Worm (Caenorhabditis elegans) whole organism, L2 larva: ENCODE data around the gene cyp-33A1.

Experiments
- C34F6.9 ChIP-seq: fragments of 150-350 bp; optimal IDR thresholded peaks from 2 replicates; lab custom pipeline; 2014; ENCODE audit warnings: missing biosample characterization, missing genetic modification characterization
- F13H6.1 ChIP-seq: sonication (generic microtip); optimal IDR thresholded peaks from 2 replicates; lab custom pipeline; 2016; ENCODE audit warnings: missing genetic modification characterization, missing compliant biosample characterization
- R02D3.7 ChIP-seq: fragments of 150-350 bp; optimal IDR thresholded peaks from 2 replicates; lab custom pipeline; 2014; ENCODE audit warnings: missing biosample characterization, missing genetic modification characterization
- Y55F3AM.14 ChIP-seq: fragments of 200-800 bp; sonication (Bioruptor generic); optimal IDR thresholded peaks from 2 replicates; lab custom pipeline; 2018; ENCODE audit warnings: mild to moderate bottlenecking, missing genetic modification characterization, missing compliant biosample characterization
- ZK546.5 ChIP-seq: sonication (generic microtip); optimal IDR thresholded peaks from 2 replicates; lab custom pipeline; 2017; ENCODE audit warnings: missing biosample characterization, missing genetic modification characterization
- alr-1 ChIP-seq: fragments of 150-350 bp; optimal IDR thresholded peaks from 2 replicates; lab custom pipeline; 2014; ENCODE audit warnings: missing biosample characterization, missing genetic modification characterization
- aly-2 ChIP-seq: fragments of 150-350 bp; optimal IDR thresholded peaks from 2 replicates; lab custom pipeline; 2014; ENCODE audit warnings: missing biosample characterization, missing genetic modification characterization
- ama-1 ChIP-seq: fragments of 150-350 bp; optimal IDR thresholded peaks from 2 replicates; lab custom pipeline; 2018; ENCODE audit warnings: inconsistent platforms
- blmp-1 ChIP-seq: sonication (generic microtip); optimal IDR thresholded peaks from 2 replicates; lab custom pipeline; 2017; ENCODE audit warnings: missing genetic modification characterization, mild to moderate bottlenecking, missing compliant biosample characterization, antibody characterized with exemption, moderate library complexity; ENCODE audit not compliant: insufficient read depth
- ceh-16 ChIP-seq: fragments of 150-350 bp; optimal IDR thresholded peaks from 2 replicates; lab custom pipeline; 2014; ENCODE audit warnings: missing biosample characterization, missing genetic modification characterization
- ceh-82 ChIP-seq: fragments of 150-350 bp; optimal IDR thresholded peaks from 2 replicates; lab custom pipeline; 2014; ENCODE audit warnings: missing biosample characterization, missing genetic modification characterization
- crh-2 ChIP-seq: sonication (generic microtip); optimal IDR thresholded peaks from 2 replicates; lab custom pipeline; 2017; ENCODE audit warnings: missing biosample characterization, missing genetic modification characterization
- dmd-4 ChIP-seq: sonication (generic microtip); optimal IDR thresholded peaks from 2 replicates; lab custom pipeline; 2017; ENCODE audit warnings: missing biosample characterization, missing genetic modification characterization
- egl-27 ChIP-seq: sonication (generic microtip); optimal IDR thresholded peaks from 3 replicates; lab custom pipeline; 2017; ENCODE audit warnings: missing biosample characterization, missing genetic modification reagents, missing genetic modification characterization
- elt-1 ChIP-seq: fragments of 150-350 bp; optimal IDR thresholded peaks from 2 replicates; lab custom pipeline; 2014; ENCODE audit warnings: missing biosample characterization, missing genetic modification characterization
- elt-3 ChIP-seq: sonication (generic microtip); optimal IDR thresholded peaks from 2 replicates; lab custom pipeline; 2017; ENCODE audit warnings: missing biosample characterization, missing genetic modification characterization
- fos-1 ChIP-seq: fragments of 150-350 bp; optimal IDR thresholded peaks from 2 replicates; lab custom pipeline; 2014; ENCODE audit warnings: missing biosample characterization, missing genetic modification characterization
- gmeb-1 ChIP-seq: fragments of 150-350 bp; optimal IDR thresholded peaks from 2 replicates; lab custom pipeline; 2014; ENCODE audit warnings: missing biosample characterization, missing genetic modification characterization
- lin-11 ChIP-seq: fragments of 150-350 bp; sonication (generic microtip); optimal IDR thresholded peaks from 2 replicates; lab custom pipeline; 2014; ENCODE audit warnings: missing biosample characterization, missing genetic modification characterization, inconsistent platforms, mixed read lengths
- lin-13 ChIP-seq: fragments of 150-350 bp; optimal IDR thresholded peaks from 2 replicates; lab custom pipeline; 2014; ENCODE audit warnings: missing biosample characterization, missing genetic modification reagents, missing genetic modification characterization
- lin-39 ChIP-seq: fragments of 150-350 bp; optimal IDR thresholded peaks from 2 replicates; lab custom pipeline; 2014; ENCODE audit warnings: missing biosample characterization, missing genetic modification reagents, missing genetic modification characterization
- lsy-2 ChIP-seq, 2 experiments: fragments of 150-350 bp in 1 of 2; sonication (generic microtip) in 1 of 2; optimal IDR thresholded peaks; 2 replicates each; lab custom pipeline; 2014 to 2017; ENCODE audit warnings: missing biosample characterization in 2 of 2, missing genetic modification characterization in 2 of 2
- mab-5 ChIP-seq: fragments of 150-350 bp; optimal IDR thresholded peaks from 2 replicates; lab custom pipeline; 2014; ENCODE audit warnings: missing biosample characterization, missing genetic modification characterization
- mbf-1 ChIP-seq: sonication (generic microtip); optimal IDR thresholded peaks from 2 replicates; lab custom pipeline; 2017; ENCODE audit warnings: missing biosample characterization, missing genetic modification characterization
- mdl-1 ChIP-seq, 2 experiments: fragments of 150-350 bp in 1 of 2; sonication (generic microtip) in 1 of 2; optimal IDR thresholded peaks; 2 replicates each; lab custom pipeline; 2017; ENCODE audit warnings: missing biosample characterization in 2 of 2, missing genetic modification characterization in 2 of 2
- nhr-10 ChIP-seq: sonication (generic microtip); optimal IDR thresholded peaks from 2 replicates; lab custom pipeline; 2017; ENCODE audit warnings: missing biosample characterization, missing genetic modification characterization
- nhr-11 ChIP-seq: fragments of 150-350 bp; optimal IDR thresholded peaks from 2 replicates; lab custom pipeline; 2014; ENCODE audit warnings: missing biosample characterization, missing genetic modification characterization
- nhr-12 ChIP-seq: fragments of 150-350 bp; optimal IDR thresholded peaks from 2 replicates; lab custom pipeline; 2014; ENCODE audit warnings: missing biosample characterization, missing genetic modification characterization
- nhr-129 ChIP-seq: fragments of 150-350 bp; optimal IDR thresholded peaks from 2 replicates; lab custom pipeline; 2014; ENCODE audit warnings: missing biosample characterization, missing genetic modification characterization
- nhr-21 ChIP-seq: fragments of 150-350 bp; optimal IDR thresholded peaks from 2 replicates; lab custom pipeline; 2014; ENCODE audit warnings: missing biosample characterization, missing genetic modification characterization
- nhr-23 ChIP-seq: fragments of 150-350 bp; optimal IDR thresholded peaks from 2 replicates; lab custom pipeline; 2014; ENCODE audit warnings: missing biosample characterization, missing genetic modification reagents, missing genetic modification characterization
- nhr-25 ChIP-seq: fragments of 150-350 bp; sonication (generic microtip); optimal IDR thresholded peaks from 3 replicates; lab custom pipeline; 2014; ENCODE audit warnings: missing biosample characterization, missing genetic modification characterization
- nhr-6 ChIP-seq: fragments of 150-350 bp; optimal IDR thresholded peaks from 2 replicates; lab custom pipeline; 2014; ENCODE audit warnings: missing biosample characterization, missing genetic modification characterization
- nhr-77 ChIP-seq: fragments of 150-350 bp; optimal IDR thresholded peaks from 2 replicates; lab custom pipeline; 2014; ENCODE audit warnings: missing biosample characterization, missing genetic modification characterization
- peb-1 ChIP-seq: fragments of 150-350 bp; optimal IDR thresholded peaks from 2 replicates; lab custom pipeline; 2014; ENCODE audit warnings: missing biosample characterization, missing genetic modification characterization
- sem-4 ChIP-seq: fragments of 150-350 bp; optimal IDR thresholded peaks from 2 replicates; lab custom pipeline; 2014; ENCODE audit warnings: missing biosample characterization, missing genetic modification reagents, missing genetic modification characterization
- skn-1 ChIP-seq: sonication (generic microtip); optimal IDR thresholded peaks from 2 replicates; lab custom pipeline; 2017; ENCODE audit warnings: missing biosample characterization, missing genetic modification characterization
- sma-3 ChIP-seq: sonication (generic microtip); optimal IDR thresholded peaks from 2 replicates; lab custom pipeline; 2016; ENCODE audit warnings: missing genetic modification reagents, missing genetic modification characterization, missing compliant biosample characterization
- sma-9 ChIP-seq, 2 experiments: fragments of 150-350 bp in 1 of 2; sonication (generic microtip) in 1 of 2; optimal IDR thresholded peaks; 2 replicates each; lab custom pipeline; 2014 to 2016; ENCODE audit warnings: missing genetic modification characterization in 2 of 2, mild to moderate bottlenecking in 1 of 2, missing biosample characterization in 1 of 2, missing compliant biosample characterization in 1 of 2, missing genetic modification reagents in 1 of 2, moderate library complexity in 1 of 2
- snpc-4 ChIP-seq: fragments of 150-350 bp; optimal IDR thresholded peaks from 2 replicates; lab custom pipeline; 2014; ENCODE audit warnings: missing biosample characterization, missing genetic modification characterization
- unc-55 ChIP-seq: fragments of 150-350 bp; sonication (generic microtip); optimal IDR thresholded peaks from 3 replicates; lab custom pipeline; 2014; ENCODE audit warnings: missing biosample characterization, missing genetic modification reagents, missing genetic modification characterization
- unc-62 ChIP-seq: fragments of 150-350 bp; optimal IDR thresholded peaks from 2 replicates; lab custom pipeline; 2014; ENCODE audit warnings: missing biosample characterization, missing genetic modification reagents, missing genetic modification characterization
- zag-1 ChIP-seq: fragments of 150-350 bp; optimal IDR thresholded peaks from 2 replicates; lab custom pipeline; 2014; ENCODE audit warnings: missing biosample characterization, missing genetic modification characterization
- ztf-1 ChIP-seq: fragments of 200-800 bp; sonication (Bioruptor generic); conservative IDR thresholded peaks from 2 replicates; pipeline ENCODE4 v1.3.6; 2022; ENCODE audit warnings: missing genetic modification characterization, missing compliant biosample characterization
- ztf-4 ChIP-seq: fragments of 150-350 bp; optimal IDR thresholded peaks from 2 replicates; lab custom pipeline; 2014; ENCODE audit warnings: missing biosample characterization, missing genetic modification characterization

cyp-33A1 gene

DNA sequence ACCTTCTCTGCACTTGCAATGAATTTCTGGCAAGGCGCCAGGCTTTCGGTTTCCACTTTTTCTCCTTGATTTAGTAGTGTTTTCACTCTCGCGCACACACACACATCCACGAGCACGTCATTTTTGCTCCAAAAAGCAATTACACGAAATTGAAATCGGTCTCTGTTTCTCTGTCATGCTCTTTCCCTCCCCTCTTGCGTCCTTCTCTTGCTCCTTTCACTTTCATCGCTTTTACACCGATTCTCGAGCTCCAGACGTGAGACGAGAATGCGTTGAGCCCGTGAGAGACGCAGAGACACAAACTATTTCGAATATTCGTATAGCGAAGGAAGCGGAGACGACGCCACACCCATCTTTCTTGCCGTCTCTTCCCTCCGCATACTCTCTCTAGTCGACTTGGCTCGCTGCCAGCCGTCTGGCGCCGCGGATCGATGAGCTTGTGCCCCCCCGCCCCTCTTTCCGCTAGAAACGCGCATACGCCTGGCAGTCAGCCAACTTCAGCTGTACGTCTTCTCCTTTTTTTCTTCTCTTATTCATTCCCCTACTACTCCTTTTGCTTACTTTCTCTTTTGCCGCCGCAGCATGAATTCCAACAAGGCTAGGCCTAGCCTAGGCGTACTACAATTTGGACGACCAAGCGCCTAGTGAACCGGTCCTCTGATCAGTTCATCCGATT lies 46.9 kb upstream of the cyp-33A1 start:
- TF ChIP-seq egl-27 (tag; lab: Kevin White, UChicago), result peak; percentile 42
- TF ChIP-seq elt-1 (tag; lab: Kevin White, UChicago), result no peak
- peak; percentile 89 for TF ChIP-seq sma-9 (GFP tag; optimal IDR thresholded peaks at IDR 0.05; lab: Kevin White, UChicago)
- TF ChIP-seq sma-9 (tag; optimal IDR thresholded peaks at IDR 0.05; lab: Kevin White, UChicago), result no peak
- TF ChIP-seq crh-2, result peak; percentile 78
- TF ChIP-seq mab-5 (tag; lab: Kevin White, UChicago), result peak; percentile 77
- TF ChIP-seq lsy-2 (tag; optimal IDR thresholded peaks at IDR 0.05; lab: Kevin White, UChicago), result peak; percentile 51 to 75
- no peak for TF ChIP-seq ceh-82 (tag; lab: Kevin White, UChicago)
- peak; percentile 71 for TF ChIP-seq lin-13
- peak; percentile 67 for TF ChIP-seq ztf-4 (tag; lab: Kevin White, UChicago)
- peak; percentile 52 for TF ChIP-seq nhr-25
- TF ChIP-seq ZK546.5 (tag; lab: Kevin White, UChicago), result peak; percentile 8
- peak; percentile 41 for TF ChIP-seq lin-11
- no peak for TF ChIP-seq ama-1 (lab: Kevin White, UChicago)
- peak; percentile 91 for TF ChIP-seq nhr-129 (tag; lab: Kevin White, UChicago)
- TF ChIP-seq Y55F3AM.14, result peak; percentile 88
- TF ChIP-seq F13H6.1, result peak; percentile 94
- no peak for TF ChIP-seq alr-1
- no peak for TF ChIP-seq dmd-4 (tag; lab: Kevin White, UChicago)
- TF ChIP-seq nhr-12, result no peak
- TF ChIP-seq nhr-23 (tag; lab: Kevin White, UChicago), result no peak
- TF ChIP-seq nhr-77 (tag; lab: Kevin White, UChicago), result no peak
- TF ChIP-seq peb-1, result no peak
- peak; percentile 68 for TF ChIP-seq mdl-1 (tag; optimal IDR thresholded peaks at IDR 0.05; lab: Kevin White, UChicago)
- TF ChIP-seq unc-62 (GFP tag; lab: Kevin White, UChicago), result no peak
- TF ChIP-seq nhr-6 (tag; lab: Kevin White, UChicago), result no peak
- peak; percentile 85 for TF ChIP-seq blmp-1 (tag; lab: Kevin White, UChicago)
- peak; percentile 44 for TF ChIP-seq nhr-21 (tag; lab: Kevin White, UChicago)
- no peak for TF ChIP-seq snpc-4 (tag; lab: Kevin White, UChicago)
- peak; percentile 93 for TF ChIP-seq zag-1 (tag; lab: Kevin White, UChicago)
- TF ChIP-seq ceh-16 (tag; lab: Kevin White, UChicago), result no peak
- TF ChIP-seq sem-4 (tag; lab: Kevin White, UChicago), result peak; percentile 50
- no peak for TF ChIP-seq skn-1
- no peak for TF ChIP-seq lin-39 (tag; lab: Kevin White, UChicago)
- TF ChIP-seq C34F6.9 (tag; lab: Kevin White, UChicago), result peak; percentile 94
- no peak for TF ChIP-seq gmeb-1
- TF ChIP-seq R02D3.7 (tag; lab: Kevin White, UChicago), result no peak
- no peak for TF ChIP-seq fos-1 (tag; lab: Kevin White, UChicago)
- peak; percentile 88 for TF ChIP-seq unc-55 (GFP tag; lab: Kevin White, UChicago)
- no peak for TF ChIP-seq mbf-1 (tag; lab: Kevin White, UChicago)
- TF ChIP-seq sma-3 (GFP tag; lab: Kevin White, UChicago), result no peak

DNA sequence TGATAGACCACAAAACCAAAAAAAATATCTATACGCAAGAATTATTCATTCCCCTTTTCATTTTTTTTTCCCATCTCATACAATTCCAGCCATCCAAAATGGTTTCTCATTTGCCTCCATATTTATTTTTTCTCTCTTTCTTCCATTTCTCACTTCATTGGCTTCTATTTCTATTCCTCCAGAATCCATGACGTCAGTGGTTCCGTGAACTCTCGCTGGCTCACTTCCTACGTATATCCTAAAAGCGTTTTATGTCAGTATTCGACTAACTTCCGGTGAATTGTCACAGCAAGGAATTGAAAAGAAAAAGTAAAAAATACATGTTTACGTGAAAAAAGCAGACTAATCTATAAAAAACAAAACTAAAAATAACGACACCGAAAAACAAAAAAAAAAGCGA lies 45.7 kb upstream of the cyp-33A1 start:
- TF ChIP-seq fos-1 (tag; lab: Kevin White, UChicago) (no peak), gmeb-1 (no peak), crh-2 (peak; percentile 33), F13H6.1 (peak; percentile 27), sma-9 (GFP tag; optimal IDR thresholded peaks at IDR 0.05; lab: Kevin White, UChicago) (peak; percentile 52), sma-9 (tag; optimal IDR thresholded peaks at IDR 0.05; lab: Kevin White, UChicago) (no peak), mab-5 (tag; lab: Kevin White, UChicago) (no peak), skn-1 (no peak), lsy-2 (tag; optimal IDR thresholded peaks at IDR 0.05; lab: Kevin White, UChicago) (peak in 1 of 2 experiments; percentile 22), R02D3.7 (tag; lab: Kevin White, UChicago) (no peak), ceh-16 (tag; lab: Kevin White, UChicago) (no peak), alr-1 (no peak), elt-3 (tag; lab: Kevin White, UChicago) (no peak), lin-13 (no peak), blmp-1 (tag; lab: Kevin White, UChicago) (no peak), dmd-4 (tag; lab: Kevin White, UChicago) (no peak), nhr-11 (tag; lab: Kevin White, UChicago) (no peak), nhr-10 (tag; lab: Kevin White, UChicago) (no peak), sma-3 (GFP tag; lab: Kevin White, UChicago) (no peak), unc-55 (GFP tag; lab: Kevin White, UChicago) (peak; percentile 34), nhr-12 (no peak), aly-2 (tag; lab: Kevin White, UChicago) (no peak), C34F6.9 (tag; lab: Kevin White, UChicago) (peak; percentile 28), egl-27 (tag; lab: Kevin White, UChicago) (no peak), ztf-1 (GFP tag; lab: Robert Waterston, UW) (no peak)
- TF ChIP-seq, all 48 proteins: peak for 6
